In genomic region chr3L:13028740-13029139, dm6 we compare ENCODE assay signal across 4 fruit fly cellular contexts.
TF ChIP-seq lines count a peak whose summit lies in the region.

Gene CG17672 (plus strand): TSS chr3L:13028962.

- no peak for TF ChIP-seq CTCF in whole organism, embryonic (GFP tag; optimal IDR thresholded peaks at IDR 0.05; lab: Kevin White, UChicago)

TF ChIP-seq in whole organism, embryonic, 481 proteins besides CTCF, POLR2A, EP300 and RAD21 (continues in another document):
- no peak for TF ChIP-seq CG17829 (tag; optimal IDR thresholded peaks at IDR 0.05; lab: Kevin White, UChicago)
- TF ChIP-seq CG3065 (GFP tag; optimal IDR thresholded peaks at IDR 0.05; lab: Kevin White, UChicago), result no peak
- TF ChIP-seq Awh (GFP tag; IDR thresholded peaks at IDR 0.05; lab: Robert Waterston, UW), result no peak
- no peak for TF ChIP-seq sc (optimal IDR thresholded peaks at IDR 0.05; lab: Kevin White, UChicago)
- TF ChIP-seq sc (GFP tag; optimal IDR thresholded peaks at IDR 0.05; lab: Kevin White, UChicago), result no peak
- no peak for TF ChIP-seq onecut (GFP tag; IDR thresholded peaks at IDR 0.05; lab: Robert Waterston, UW)
- no peak for TF ChIP-seq Hr78 (GFP tag; optimal IDR thresholded peaks at IDR 0.05; lab: Kevin White, UChicago)
- TF ChIP-seq CG34224 (GFP tag; IDR thresholded peaks at IDR 0.05; lab: Robert Waterston, UW; ENCODE audit: partially characterized antibody), result no peak
- no peak for TF ChIP-seq da (GFP tag; optimal IDR thresholded peaks at IDR 0.05; lab: Kevin White, UChicago)
- TF ChIP-seq mld (GFP tag; IDR thresholded peaks at IDR 0.05; lab: Robert Waterston, UW; ENCODE audit: partially characterized antibody), result no peak
- TF ChIP-seq Max (GFP tag; optimal IDR thresholded peaks at IDR 0.05; lab: Kevin White, UChicago), result no peak
- no peak for TF ChIP-seq bigmax (GFP tag; optimal IDR thresholded peaks at IDR 0.05; lab: Kevin White, UChicago)
- TF ChIP-seq CG6175 (GFP tag; IDR thresholded peaks at IDR 0.05; lab: Robert Waterston, UW), result peak; percentile 40; the same call in 1 of the 3 replicates
- TF ChIP-seq chinmo (GFP tag; IDR thresholded peaks at IDR 0.05; lab: Robert Waterston, UW; ENCODE audit: partially characterized antibody), result peak; percentile 86; the same call in 3 of the 4 replicates
- no peak for TF ChIP-seq Nf-YA (GFP tag; IDR thresholded peaks at IDR 0.05; lab: Robert Waterston, UW)
- no peak for TF ChIP-seq unpg (GFP tag; optimal IDR thresholded peaks at IDR 0.05; lab: Kevin White, UChicago)
- TF ChIP-seq Optix (GFP tag; IDR thresholded peaks at IDR 0.05; lab: Robert Waterston, UW), result no peak
- TF ChIP-seq inv (GFP tag; IDR thresholded peaks at IDR 0.05; lab: Robert Waterston, UW; ENCODE audit: partially characterized antibody), result 0 out of 2 replicates have a peak, but pooled peaks have one; percentile 14
- no peak for TF ChIP-seq lilli (GFP tag; optimal IDR thresholded peaks at IDR 0.05; lab: Kevin White, UChicago)
- TF ChIP-seq CG13624 (GFP tag; optimal IDR thresholded peaks at IDR 0.05; lab: Kevin White, UChicago), result no peak
- no peak for TF ChIP-seq Dref (GFP tag; IDR thresholded peaks at IDR 0.05; lab: Robert Waterston, UW)
- TF ChIP-seq CG34422 (GFP tag; IDR thresholded peaks at IDR 0.05; lab: Robert Waterston, UW), result 0 out of 3 replicates have a peak, but pooled peaks have one; percentile 27

TF ChIP-seq in whole organism, prepupa, 60 proteins besides CTCF, POLR2A, EP300 and RAD21 (continues in another document):
- no peak for TF ChIP-seq CG7368 (GFP tag; optimal IDR thresholded peaks at IDR 0.05; lab: Kevin White, UChicago)
- peak; percentile 6 for TF ChIP-seq topi (GFP tag; optimal IDR thresholded peaks at IDR 0.05; lab: Kevin White, UChicago)
- TF ChIP-seq CG16779 (tag; optimal IDR thresholded peaks at IDR 0.05; lab: Kevin White, UChicago), result peak; percentile 9
- no peak for TF ChIP-seq CG11762 (GFP tag; optimal IDR thresholded peaks at IDR 0.05; lab: Kevin White, UChicago; ENCODE audit: insufficient read depth)
- TF ChIP-seq Eip78C (GFP tag; lab: Kevin White, UChicago), result peak; percentile 49
- no peak for TF ChIP-seq CG31627 (GFP tag; optimal IDR thresholded peaks at IDR 0.05; lab: Kevin White, UChicago)
- TF ChIP-seq Blimp-1 (GFP tag; optimal IDR thresholded peaks at IDR 0.05; lab: Kevin White, UChicago), result no peak
- no peak for TF ChIP-seq CG10669 (GFP tag; optimal IDR thresholded peaks at IDR 0.05; lab: Kevin White, UChicago)
- TF ChIP-seq Gug (GFP tag; IDR thresholded peaks at IDR 0.05; lab: Robert Waterston, UW), result no peak
- no peak for TF ChIP-seq svp (GFP tag; lab: Kevin White, UChicago)
- peak; percentile 61; the same call in 1 of the 2 replicates for TF ChIP-seq CG15336 (GFP tag; IDR thresholded peaks at IDR 0.05; lab: Robert Waterston, UW)
- peak; percentile 2 for TF ChIP-seq net (GFP tag; optimal IDR thresholded peaks at IDR 0.05; lab: Kevin White, UChicago)
- no peak for TF ChIP-seq Sox14 (GFP tag; optimal IDR thresholded peaks at IDR 0.05; lab: Kevin White, UChicago)
- no peak for TF ChIP-seq spab (GFP tag; optimal IDR thresholded peaks at IDR 0.05; lab: Kevin White, UChicago)
- peak; percentile 42 for TF ChIP-seq dsx (GFP tag; optimal IDR thresholded peaks at IDR 0.05; lab: Kevin White, UChicago; ENCODE audit: poor library complexity, severe bottlenecking)
- peak; percentile 22 for TF ChIP-seq Met (GFP tag; optimal IDR thresholded peaks at IDR 0.05; lab: Kevin White, UChicago)
- TF ChIP-seq CG1621 (tag; optimal IDR thresholded peaks at IDR 0.05; lab: Kevin White, UChicago), result peak; percentile 60
- TF ChIP-seq CG6276 (GFP tag; optimal IDR thresholded peaks at IDR 0.05; lab: Kevin White, UChicago), result no peak
- no peak for TF ChIP-seq Hr4 (GFP tag; optimal IDR thresholded peaks at IDR 0.05; lab: Kevin White, UChicago)
- TF ChIP-seq CG8119 (GFP tag; IDR thresholded peaks at IDR 0.05; lab: Robert Waterston, UW), result peak; percentile 29; the same call in 1 of the 3 replicates
- TF ChIP-seq pdm3 (GFP tag; optimal IDR thresholded peaks at IDR 0.05; lab: Kevin White, UChicago), result no peak
- peak; percentile 54; the same call in 1 of the 3 replicates for TF ChIP-seq CG6163 (GFP tag; IDR thresholded peaks at IDR 0.05; lab: Robert Waterston, UW)
- TF ChIP-seq ss (GFP tag; optimal IDR thresholded peaks at IDR 0.05; lab: Kevin White, UChicago), result peak in 1 of 2 experiments; percentile 40

TF ChIP-seq in whole organism, pupa, 21 proteins besides CTCF, POLR2A, EP300 and RAD21:
- TF ChIP-seq CG14655 (GFP tag; optimal IDR thresholded peaks at IDR 0.05; lab: Kevin White, UChicago), result no peak
- no peak for TF ChIP-seq CG17806 (tag; optimal IDR thresholded peaks at IDR 0.05; lab: Kevin White, UChicago)
- peak; percentile 54; the same call in 1 of the 2 replicates for TF ChIP-seq CG12605 (GFP tag; IDR thresholded peaks at IDR 0.05; lab: Robert Waterston, UW)
- peak; percentile 18 for TF ChIP-seq Snoo (tag; optimal IDR thresholded peaks at IDR 0.05; lab: Kevin White, UChicago)
- no peak for TF ChIP-seq CG13204 (GFP tag; optimal IDR thresholded peaks at IDR 0.05; lab: Kevin White, UChicago)
- no peak for TF ChIP-seq gl (tag; optimal IDR thresholded peaks at IDR 0.05; lab: Kevin White, UChicago)
- no peak for TF ChIP-seq Pif1B (GFP tag; optimal IDR thresholded peaks at IDR 0.05; lab: Kevin White, UChicago)
- TF ChIP-seq D1 (tag; optimal IDR thresholded peaks at IDR 0.05; lab: Kevin White, UChicago), result no peak
- no peak for TF ChIP-seq rn (GFP tag; IDR thresholded peaks at IDR 0.05; lab: Robert Waterston, UW)
- TF ChIP-seq CG10348 (GFP tag; IDR thresholded peaks at IDR 0.05; lab: Robert Waterston, UW), result no peak
- TF ChIP-seq CG8159 (tag; optimal IDR thresholded peaks at IDR 0.05; lab: Kevin White, UChicago), result peak; percentile 11
- TF ChIP-seq Pif1A (GFP tag; optimal IDR thresholded peaks at IDR 0.05; lab: Kevin White, UChicago), result no peak
- TF ChIP-seq CG15710 (tag; optimal IDR thresholded peaks at IDR 0.05; lab: Kevin White, UChicago), result no peak
- TF ChIP-seq CG32121 (GFP tag; IDR thresholded peaks at IDR 0.05; lab: Robert Waterston, UW), result 0 out of 2 replicates have a peak, but pooled peaks have one; percentile 26
- TF ChIP-seq CG4496 (GFP tag; IDR thresholded peaks at IDR 0.05; lab: Robert Waterston, UW), result peak; percentile 58; the same call in 2 of the 3 replicates
- TF ChIP-seq fd96Ca (GFP tag; IDR thresholded peaks at IDR 0.05; lab: Robert Waterston, UW), result no peak
- peak; percentile 44; the same call in 1 of the 2 replicates for TF ChIP-seq Ets98B (GFP tag; IDR thresholded peaks at IDR 0.05; lab: Robert Waterston, UW)
- no peak for TF ChIP-seq EcR (GFP tag; optimal IDR thresholded peaks at IDR 0.05; lab: Kevin White, UChicago)
- TF ChIP-seq CG9948 (tag; optimal IDR thresholded peaks at IDR 0.05; lab: Kevin White, UChicago), result no peak
- TF ChIP-seq CG34367 (tag; optimal IDR thresholded peaks at IDR 0.05; lab: Kevin White, UChicago), result no peak
- TF ChIP-seq CG8301 (tag; optimal IDR thresholded peaks at IDR 0.05; lab: Kevin White, UChicago), result no peak

TF ChIP-seq in whole organism, wandering third instar larva, 38 proteins besides CTCF, POLR2A, EP300 and RAD21:
- TF ChIP-seq Sp1 (GFP tag; optimal IDR thresholded peaks at IDR 0.05; lab: Kevin White, UChicago) (peak; percentile 17), pan (optimal IDR thresholded peaks at IDR 0.05; lab: Kevin White, UChicago) (no peak), Mio (GFP tag; optimal IDR thresholded peaks at IDR 0.05; lab: Kevin White, UChicago) (no peak), Hr78 (GFP tag; optimal IDR thresholded peaks at IDR 0.05; lab: Kevin White, UChicago) (no peak), OdsH (GFP tag; optimal IDR thresholded peaks at IDR 0.05; lab: Kevin White, UChicago) (no peak), sv (GFP tag; optimal IDR thresholded peaks at IDR 0.05; lab: Kevin White, UChicago) (no peak), Dfd (GFP tag; optimal IDR thresholded peaks at IDR 0.05; lab: Kevin White, UChicago) (peak; percentile 77), jim (GFP tag; optimal IDR thresholded peaks at IDR 0.05; lab: Kevin White, UChicago) (no peak), lola (GFP tag; optimal IDR thresholded peaks at IDR 0.05; lab: Kevin White, UChicago) (no peak), Hr83 (GFP tag; optimal IDR thresholded peaks at IDR 0.05; lab: Kevin White, UChicago; ENCODE audit: poor library complexity, severe bottlenecking) (peak; percentile 9), foxo (GFP tag; optimal IDR thresholded peaks at IDR 0.05; lab: Kevin White, UChicago) (no peak), dmrt93B (GFP tag; optimal IDR thresholded peaks at IDR 0.05; lab: Kevin White, UChicago) (no peak), dl (GFP tag; optimal IDR thresholded peaks at IDR 0.05; lab: Kevin White, UChicago; ENCODE audit: insufficient read depth in 1 of 2, partially characterized antibody in 2 of 2) (peak in 1 of 2 experiments; percentile 6), usp (GFP tag; optimal IDR thresholded peaks at IDR 0.05; lab: Kevin White, UChicago) (no peak), h (GFP tag; optimal IDR thresholded peaks at IDR 0.05; lab: Kevin White, UChicago) (peak; percentile 18), ey (GFP tag; optimal IDR thresholded peaks at IDR 0.05; lab: Kevin White, UChicago) (no peak), CG32264 (GFP tag; optimal IDR thresholded peaks at IDR 0.05; lab: Kevin White, UChicago) (no peak), Dif (GFP tag; optimal IDR thresholded peaks at IDR 0.05; lab: Kevin White, UChicago; ENCODE audit: partially characterized antibody) (peak; percentile 77), Rel (GFP tag; optimal IDR thresholded peaks at IDR 0.05; lab: Kevin White, UChicago) (peak; percentile 24), Rel (tag; optimal IDR thresholded peaks at IDR 0.05; lab: Kevin White, UChicago) (peak; percentile 9), dsf (GFP tag; optimal IDR thresholded peaks at IDR 0.05; lab: Kevin White, UChicago; ENCODE audit: borderline replicate concordance) (no peak), psq (GFP tag; optimal IDR thresholded peaks at IDR 0.05; lab: Kevin White, UChicago) (peak; percentile 27), br (GFP tag; optimal IDR thresholded peaks at IDR 0.05; lab: Kevin White, UChicago) (no peak), CrebA (GFP tag; optimal IDR thresholded peaks at IDR 0.05; lab: Kevin White, UChicago; ENCODE audit: borderline replicate concordance) (no peak), Vsx2 (GFP tag; optimal IDR thresholded peaks at IDR 0.05; lab: Kevin White, UChicago; ENCODE audit: partially characterized antibody) (peak; percentile 38), rgr (GFP tag; optimal IDR thresholded peaks at IDR 0.05; lab: Kevin White, UChicago) (peak; percentile 12), GATAd (GFP tag; optimal IDR thresholded peaks at IDR 0.05; lab: Kevin White, UChicago) (no peak), fru (GFP tag; optimal IDR thresholded peaks at IDR 0.05; lab: Kevin White, UChicago) (peak; percentile 32), HLH106 (tag; optimal IDR thresholded peaks at IDR 0.05; lab: Kevin White, UChicago) (no peak)

Comparison
In these comparisons a context has a peak if more than half of its experiments do, and no peak if none do; other contexts are left out.
1. Of the 7 proteins assayed by ChIP-seq in both whole organism, embryonic and whole organism, prepupa: peak only in whole organism, embryonic: Blimp-1; only in whole organism, prepupa: CG16779, Lpt and Sox102F; in both: none; in neither: 3.